Fruit fly (Drosophila melanogaster): ENCODE measurements around the gene sba.

The sba gene

DNA sequence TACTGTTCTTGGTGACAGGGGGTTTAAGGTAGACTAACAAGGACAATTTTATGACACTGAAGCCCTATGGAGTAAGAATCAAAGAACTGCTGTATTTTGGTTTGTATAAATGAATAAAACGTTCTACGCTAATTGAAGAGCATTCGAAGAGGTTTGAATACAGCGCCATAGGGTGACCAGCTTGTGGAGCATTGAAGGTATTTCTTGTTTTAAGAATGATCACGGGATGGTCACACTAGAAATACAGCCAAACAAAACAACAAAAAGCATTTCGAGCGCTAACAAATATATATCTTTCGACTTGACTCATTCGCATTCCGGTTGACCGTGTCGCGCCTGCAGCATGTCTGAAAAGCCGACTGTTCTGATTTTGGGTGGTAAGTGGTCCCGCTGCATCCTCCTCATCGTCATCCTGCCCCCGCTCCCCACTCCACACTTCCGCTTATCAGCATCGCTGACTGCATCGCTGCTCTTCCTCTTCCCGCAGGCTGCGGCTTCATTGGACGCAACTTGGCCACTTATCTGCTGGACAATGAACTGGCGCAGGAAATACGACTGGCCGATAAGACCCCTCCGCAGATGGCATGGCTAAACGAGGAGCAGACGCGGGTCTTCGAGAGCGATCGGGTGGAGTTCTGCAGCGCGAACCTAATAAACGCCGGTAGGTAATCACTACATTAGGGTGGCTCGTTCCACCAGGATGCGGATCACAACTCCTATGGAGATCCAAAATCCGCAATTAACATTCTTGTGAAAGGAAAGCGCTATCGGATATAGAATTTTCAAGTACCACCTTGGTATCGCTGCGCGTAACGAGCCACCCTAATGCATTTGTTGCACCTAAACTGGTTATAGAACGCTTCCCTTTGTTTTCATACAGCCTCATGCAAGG, 11.2 kb upstream of the sba start, which contains the start of gene CG5854 (continued):
- TF ChIP-seq esg (GFP tag; conservative IDR thresholded peaks at IDR 0.05) = peak; percentile 70
- peak; percentile 92 for TF ChIP-seq CG1603 (tag; optimal IDR thresholded peaks at IDR 0.05)
- TF ChIP-seq Eip74EF (GFP tag; optimal IDR thresholded peaks at IDR 0.05) = peak in 1 of 2 experiments; percentile 53
- TF ChIP-seq Hmr (GFP tag; optimal IDR thresholded peaks at IDR 0.05) = peak; percentile 68
- peak; percentile 66 for TF ChIP-seq Ptx1 (GFP tag; IDR thresholded peaks at IDR 0.05)
- TF ChIP-seq CG10431 (GFP tag; optimal IDR thresholded peaks at IDR 0.05) = no peak
- peak; percentile 67; the same call in 2 of the 3 replicates for TF ChIP-seq Optix (GFP tag; IDR thresholded peaks at IDR 0.05)
- peak; percentile 74 for TF ChIP-seq gcm (GFP tag; optimal IDR thresholded peaks at IDR 0.05)
- TF ChIP-seq dan (GFP tag; IDR thresholded peaks at IDR 0.05) = no peak
- TF ChIP-seq HHEX (GFP tag; optimal IDR thresholded peaks at IDR 0.05) = peak; percentile 79
- peak; percentile 64 for TF ChIP-seq CG13775 (GFP tag; optimal IDR thresholded peaks at IDR 0.05)
- peak; percentile 79 for TF ChIP-seq Asciz (GFP tag; optimal IDR thresholded peaks at IDR 0.05)
- peak; percentile 24 for TF ChIP-seq Hey (tag; optimal IDR thresholded peaks at IDR 0.05)
- peak; percentile 64 for TF ChIP-seq CG15601 (tag; optimal IDR thresholded peaks at IDR 0.05)
- peak; percentile 77 for TF ChIP-seq Ada2b (GFP tag; IDR thresholded peaks at IDR 0.05)
- TF ChIP-seq hb (GFP tag; IDR thresholded peaks at IDR 0.05; ENCODE audit: partially characterized antibody) = no peak
- TF ChIP-seq sim (GFP tag; IDR thresholded peaks at IDR 0.05) = peak; percentile 55; the same call in 1 of the 2 replicates
- peak; percentile 85 for TF ChIP-seq ken (GFP tag; IDR thresholded peaks at IDR 0.05)
- peak; percentile 59 for TF ChIP-seq bcd (GFP tag; optimal IDR thresholded peaks at IDR 0.05)
- no peak for TF ChIP-seq Oaz (GFP tag; IDR thresholded peaks at IDR 0.05)
- TF ChIP-seq phol (tag; optimal IDR thresholded peaks at IDR 0.05) = peak; percentile 72
- TF ChIP-seq Max (GFP tag; optimal IDR thresholded peaks at IDR 0.05) = peak; percentile 24
- TF ChIP-seq CG2875 (GFP tag; optimal IDR thresholded peaks at IDR 0.05) = peak; percentile 74
- peak; percentile 6 for TF ChIP-seq p53 (GFP tag; optimal IDR thresholded peaks at IDR 0.05)
- TF ChIP-seq CG6813 (GFP tag; optimal IDR thresholded peaks at IDR 0.05) = peak; percentile 75
- TF ChIP-seq Dref (GFP tag; IDR thresholded peaks at IDR 0.05) = no peak
- no peak for TF ChIP-seq amos (GFP tag; IDR thresholded peaks at IDR 0.05; ENCODE audit: partially characterized antibody)
- TF ChIP-seq Poxn (GFP tag; IDR thresholded peaks at IDR 0.05) = no peak
- 0 out of 2 replicates have a peak, but pooled peaks have one; percentile 20 for TF ChIP-seq Lim3 (GFP tag; IDR thresholded peaks at IDR 0.05)
- no peak for TF ChIP-seq mirr (GFP tag; optimal IDR thresholded peaks at IDR 0.05)
- no peak for TF ChIP-seq GATAe (GFP tag; conservative IDR thresholded peaks at IDR 0.05)
- TF ChIP-seq ato (GFP tag; IDR thresholded peaks at IDR 0.05; ENCODE audit: partially characterized antibody) = no peak
- peak; percentile 42 for TF ChIP-seq schlank (tag; optimal IDR thresholded peaks at IDR 0.05)
- peak; percentile 55 for TF ChIP-seq Nf-YB (GFP tag; optimal IDR thresholded peaks at IDR 0.05)
- peak; percentile 66 for TF ChIP-seq tgo (GFP tag; IDR thresholded peaks at IDR 0.05)
- no peak for TF ChIP-seq Bgb (GFP tag; IDR thresholded peaks at IDR 0.05; ENCODE audit: partially characterized antibody)
- peak; percentile 64 for TF ChIP-seq pum (GFP tag; optimal IDR thresholded peaks at IDR 0.05)
- peak; percentile 68 for TF ChIP-seq CG4360 (GFP tag; IDR thresholded peaks at IDR 0.05)
- TF ChIP-seq corto (GFP tag; optimal IDR thresholded peaks at IDR 0.05) = no peak
- peak; percentile 95 for TF ChIP-seq CG17568 (GFP tag; optimal IDR thresholded peaks at IDR 0.05)
- no peak for TF ChIP-seq lov (optimal IDR thresholded peaks at IDR 0.05)
- TF ChIP-seq lov (GFP tag; IDR thresholded peaks at IDR 0.05) = peak; percentile 88
- no peak for TF ChIP-seq CG15073 (GFP tag; optimal IDR thresholded peaks at IDR 0.05)
- TF ChIP-seq dmrt11E (tag; optimal IDR thresholded peaks at IDR 0.05) = peak; percentile 76
- peak; percentile 77 for TF ChIP-seq tin (GFP tag; optimal IDR thresholded peaks at IDR 0.05)
- peak; percentile 74; the same call in 2 of the 3 replicates for TF ChIP-seq so (GFP tag; IDR thresholded peaks at IDR 0.05)
- TF ChIP-seq CkIIα-i1 (GFP tag; IDR thresholded peaks at IDR 0.05) = no peak
- TF ChIP-seq CG12391 (tag; optimal IDR thresholded peaks at IDR 0.05) = peak; percentile 70

All from whole organism, embryonic.